Worm (Caenorhabditis elegans) whole organism, L2 larva: ENCODE data around the gene col-114.

Experiments
- ama-1 ChIP-seq: fragments of 150-350 bp; optimal IDR thresholded peaks from 2 replicates; lab custom pipeline; 2018; ENCODE audit warnings: inconsistent platforms
- dmd-4 ChIP-seq: sonication (generic microtip); optimal IDR thresholded peaks from 2 replicates; lab custom pipeline; 2017; ENCODE audit warnings: missing biosample characterization, missing genetic modification characterization
- fos-1 ChIP-seq: fragments of 150-350 bp; optimal IDR thresholded peaks from 2 replicates; lab custom pipeline; 2014; ENCODE audit warnings: missing biosample characterization, missing genetic modification characterization
- lin-13 ChIP-seq: fragments of 150-350 bp; optimal IDR thresholded peaks from 2 replicates; lab custom pipeline; 2014; ENCODE audit warnings: missing biosample characterization, missing genetic modification reagents, missing genetic modification characterization
- nhr-11 ChIP-seq: fragments of 150-350 bp; optimal IDR thresholded peaks from 2 replicates; lab custom pipeline; 2014; ENCODE audit warnings: missing biosample characterization, missing genetic modification characterization
- nhr-237 ChIP-seq: fragments of 150-350 bp; optimal IDR thresholded peaks from 2 replicates; lab custom pipeline; 2014; ENCODE audit warnings: missing biosample characterization, missing genetic modification characterization
- nhr-6 ChIP-seq: fragments of 150-350 bp; optimal IDR thresholded peaks from 2 replicates; lab custom pipeline; 2014; ENCODE audit warnings: missing biosample characterization, missing genetic modification characterization
- nhr-77 ChIP-seq: fragments of 150-350 bp; optimal IDR thresholded peaks from 2 replicates; lab custom pipeline; 2014; ENCODE audit warnings: missing biosample characterization, missing genetic modification characterization
- skn-1 ChIP-seq: sonication (generic microtip); optimal IDR thresholded peaks from 2 replicates; lab custom pipeline; 2017; ENCODE audit warnings: missing biosample characterization, missing genetic modification characterization
- snpc-4 ChIP-seq: fragments of 150-350 bp; optimal IDR thresholded peaks from 2 replicates; lab custom pipeline; 2014; ENCODE audit warnings: missing biosample characterization, missing genetic modification characterization
- unc-55 ChIP-seq: fragments of 150-350 bp; sonication (generic microtip); optimal IDR thresholded peaks from 3 replicates; lab custom pipeline; 2014; ENCODE audit warnings: missing biosample characterization, missing genetic modification reagents, missing genetic modification characterization
- ztf-11 ChIP-seq: sonication (generic microtip); optimal IDR thresholded peaks from 2 replicates; lab custom pipeline; 2017; ENCODE audit warnings: missing biosample characterization, missing genetic modification characterization

DNA sequence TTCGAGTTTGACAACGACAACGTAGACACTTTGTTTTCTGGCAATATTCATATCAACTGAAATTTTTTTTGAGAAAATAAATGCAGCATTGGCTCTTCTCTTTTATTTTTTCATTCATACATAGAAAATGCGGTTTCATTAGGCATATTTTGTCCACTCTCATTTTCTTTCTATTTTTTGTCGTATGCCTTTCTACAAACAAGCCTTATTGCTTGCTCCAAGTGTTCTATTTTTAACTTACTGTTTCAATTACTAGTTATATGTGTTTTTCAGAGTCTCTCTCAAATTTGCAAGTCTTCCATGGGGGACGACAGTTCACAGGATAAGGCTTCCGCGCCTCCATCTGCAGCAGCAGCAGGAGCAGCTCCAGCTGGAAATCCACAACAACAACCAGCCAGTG is 40.5 kb downstream of the col-114 start, which contains the start of gene kcc-1:
- TF ChIP-seq ztf-11 (tag; lab: Kevin White, UChicago) (no peak), skn-1 (tag; lab: Kevin White, UChicago) (no peak), ama-1 (lab: Kevin White, UChicago) (no peak), nhr-6 (tag; lab: Kevin White, UChicago) (no peak), fos-1 (tag; lab: Kevin White, UChicago) (no peak), unc-55 (no peak), nhr-11 (no peak), nhr-77 (tag; lab: Kevin White, UChicago) (no peak), lin-13 (no peak), dmd-4 (no peak), nhr-237 (no peak), snpc-4 (no peak)
